Worm (Caenorhabditis elegans): ENCODE measurements around the gene ech-4.

- TF ChIP-seq ama-1 (optimal IDR thresholded peaks at IDR 0.05) (no peak), pat-9 (tag; optimal IDR thresholded peaks at IDR 0.05) (no peak), ceh-19 (GFP tag; optimal IDR thresholded peaks at IDR 0.05) (no peak), gmeb-2 (tag; optimal IDR thresholded peaks at IDR 0.05) (no peak), ceh-45 (GFP tag; IDR thresholded peaks at IDR 0.05) (no peak), eyg-1 (tag; optimal IDR thresholded peaks at IDR 0.05) (no peak), pha-4 (tag; optimal IDR thresholded peaks at IDR 0.05) (no peak), pqm-1 (tag; optimal IDR thresholded peaks at IDR 0.05) (no peak), ceh-22 (tag; optimal IDR thresholded peaks at IDR 0.05) (no peak), hlh-15 (tag; optimal IDR thresholded peaks at IDR 0.05) (no peak)
These were observed 35.9 kb upstream of the ech-4 start, which contains the start of gene cdl-1 for ce11 chrII:10784780-10785463.

All from whole organism, late embryonic.